Fruit fly (Drosophila melanogaster): Measurements from ENCODE around the gene CG17806.
A peak's percentile ranks its signal among the peaks of the same experiment; 100 is the strongest.

Gene CG17806

DNA sequence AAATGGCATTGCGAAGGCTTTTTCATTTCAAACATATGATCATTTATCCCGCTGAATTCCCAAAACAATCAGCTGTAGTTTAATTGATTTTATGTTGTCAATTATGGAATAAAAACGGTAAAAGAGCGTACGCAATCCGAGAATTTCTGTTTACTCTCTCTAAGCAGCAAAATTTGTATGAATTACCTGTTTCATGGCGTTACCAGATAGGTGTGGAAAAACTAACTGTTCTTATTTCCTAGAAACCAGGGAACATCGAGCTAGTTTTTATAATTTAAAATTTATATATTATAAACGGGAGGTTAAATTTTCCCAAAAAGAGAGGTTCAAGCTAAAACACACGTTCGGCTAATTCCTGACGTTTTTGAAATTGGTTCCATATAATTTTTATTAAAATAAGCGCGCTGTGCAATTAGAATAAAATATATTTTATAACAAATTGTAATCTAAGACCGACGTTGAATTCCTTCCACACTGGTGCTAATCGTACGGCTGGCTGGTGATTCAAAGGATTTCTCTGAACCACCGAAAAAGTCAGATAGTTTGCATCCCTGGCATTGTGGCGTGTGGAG, 4.1 kb upstream of the CG17806 start, which contains the start of gene CG17801 (continued):
- TF ChIP-seq CG9932 (GFP tag; IDR thresholded peaks at IDR 0.05) (no peak), pnt (GFP tag; optimal IDR thresholded peaks at IDR 0.05) (no peak), CG11723 (GFP tag; optimal IDR thresholded peaks at IDR 0.05) (no peak), Sry-δ (GFP tag; optimal IDR thresholded peaks at IDR 0.05) (no peak), row (GFP tag; IDR thresholded peaks at IDR 0.05) (0 out of 3 replicates have a peak, but pooled peaks have one; percentile 18), toy (GFP tag; IDR thresholded peaks at IDR 0.05) (no peak), CG10267 (tag; optimal IDR thresholded peaks at IDR 0.05) (no peak), CG13123 (GFP tag; optimal IDR thresholded peaks at IDR 0.05) (no peak), sens-2 (GFP tag; IDR thresholded peaks at IDR 0.05) (no peak), Kr (GFP tag; optimal IDR thresholded peaks at IDR 0.05) (no peak), stc (GFP tag; IDR thresholded peaks at IDR 0.05) (no peak), CG7928 (GFP tag; optimal IDR thresholded peaks at IDR 0.05) (peak; percentile 52), gsb (GFP tag; IDR thresholded peaks at IDR 0.05) (no peak), insv (GFP tag; optimal IDR thresholded peaks at IDR 0.05) (no peak)

DNA sequence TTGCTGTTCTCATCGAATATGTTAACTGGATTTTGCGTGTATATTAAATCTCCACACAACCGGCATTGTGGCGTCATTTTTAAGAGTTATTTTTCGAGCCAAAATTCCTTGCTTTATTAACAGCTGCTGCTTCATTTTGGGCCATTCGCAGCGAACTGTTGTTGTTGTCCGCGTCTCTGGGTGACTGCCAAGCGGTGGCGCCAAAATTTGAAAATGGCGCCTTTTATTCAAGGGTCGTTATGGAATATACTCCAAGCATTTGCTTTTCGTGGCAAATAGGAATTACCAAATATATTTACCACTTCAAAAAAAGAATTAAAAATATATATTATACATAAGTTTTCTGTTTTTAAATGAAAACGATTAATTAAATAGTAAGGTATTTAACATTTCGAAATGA, 2.0 kb upstream of the CG17806 start, which contains the start of gene Nnk:
Gene Nnk (minus strand): TSS at position 158 of the 400 bp plus-strand sequence.
- TF ChIP-seq stwl (tag; optimal IDR thresholded peaks at IDR 0.05) (peak; percentile 45), Hmx (GFP tag; optimal IDR thresholded peaks at IDR 0.05) (no peak), BEAF-32 (GFP tag; optimal IDR thresholded peaks at IDR 0.05) (peak; percentile 4), E2f1 (GFP tag; IDR thresholded peaks at IDR 0.05) (peak; percentile 66), CG11093 (GFP tag; IDR thresholded peaks at IDR 0.05) (no peak), fru (optimal IDR thresholded peaks at IDR 0.05) (no peak), Ravus (GFP tag; IDR thresholded peaks at IDR 0.05) (no peak), Mrtf (GFP tag; IDR thresholded peaks at IDR 0.05) (no peak), gfzf (GFP tag; optimal IDR thresholded peaks at IDR 0.05) (peak; percentile 6), CG7928 (GFP tag; optimal IDR thresholded peaks at IDR 0.05) (no peak), Myb (GFP tag; optimal IDR thresholded peaks at IDR 0.05) (peak; percentile 48), Xbp1 (GFP tag; optimal IDR thresholded peaks at IDR 0.05) (no peak), Side (GFP tag; optimal IDR thresholded peaks at IDR 0.05) (no peak), CG1603 (tag; optimal IDR thresholded peaks at IDR 0.05) (peak; percentile 25), NfI (GFP tag; optimal IDR thresholded peaks at IDR 0.05) (no peak), MESR4 (GFP tag; optimal IDR thresholded peaks at IDR 0.05) (peak; percentile 23), CG18262 (tag; optimal IDR thresholded peaks at IDR 0.05) (no peak), kah (GFP tag; optimal IDR thresholded peaks at IDR 0.05) (no peak), corto (GFP tag; optimal IDR thresholded peaks at IDR 0.05) (no peak), CG6175 (GFP tag; IDR thresholded peaks at IDR 0.05) (no peak), CG6813 (GFP tag; optimal IDR thresholded peaks at IDR 0.05) (no peak), GATAe (GFP tag; conservative IDR thresholded peaks at IDR 0.05) (no peak), CG4404 (GFP tag; IDR thresholded peaks at IDR 0.05) (no peak), rib (GFP tag; IDR thresholded peaks at IDR 0.05) (no peak), CG18764 (GFP tag; optimal IDR thresholded peaks at IDR 0.05) (no peak), CG11504 (tag; optimal IDR thresholded peaks at IDR 0.05) (no peak), CG14710 (tag; optimal IDR thresholded peaks at IDR 0.05) (peak; percentile 30), exex (tag; optimal IDR thresholded peaks at IDR 0.05) (no peak), CG3838 (GFP tag; optimal IDR thresholded peaks at IDR 0.05) (no peak), HmgZ (tag; optimal IDR thresholded peaks at IDR 0.05) (peak; percentile 7), ssp (GFP tag; IDR thresholded peaks at IDR 0.05) (no peak), bcd (GFP tag; optimal IDR thresholded peaks at IDR 0.05) (no peak), Dad (GFP tag; optimal IDR thresholded peaks at IDR 0.05) (no peak), en (GFP tag; optimal IDR thresholded peaks at IDR 0.05) (no peak), maf-S (GFP tag; optimal IDR thresholded peaks at IDR 0.05) (no peak), NK7.1 (GFP tag; optimal IDR thresholded peaks at IDR 0.05) (no peak), vnd (GFP tag; IDR thresholded peaks at IDR 0.05; ENCODE audit: partially characterized antibody) (no peak), salm (tag; optimal IDR thresholded peaks at IDR 0.05) (no peak)
